Worm (Caenorhabditis elegans): ENCODE measurements around the gene rps-11.

The rps-11 gene

DNA sequence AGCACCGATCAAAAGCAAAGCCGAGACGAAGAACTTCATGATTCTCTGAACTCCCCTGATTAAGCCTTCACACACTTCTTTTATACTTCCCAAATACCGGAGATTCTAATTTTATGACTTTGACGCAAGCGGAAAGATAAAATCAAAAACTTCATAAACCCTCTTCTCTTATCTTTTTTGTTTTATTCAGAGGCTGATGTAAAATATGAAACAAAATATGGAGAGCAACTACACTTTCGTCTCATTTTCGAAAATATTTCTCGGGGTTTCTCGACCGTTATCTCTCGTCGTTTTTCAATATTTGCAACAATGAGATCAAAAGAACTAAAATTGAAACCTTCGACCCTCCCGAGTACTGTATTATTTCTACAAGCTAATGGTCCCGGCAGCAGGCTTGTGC, 20.6 kb downstream of the rps-11 start, which contains the start of gene lys-4:
Gene lys-4, minus strand, starts transcription at position 115 of the 400 bp plus-strand sequence.
- TF ChIP-seq snpc-4 (tag; optimal IDR thresholded peaks at IDR 0.05) (no peak), nhr-2 (tag; optimal IDR thresholded peaks at IDR 0.05) (no peak), ceh-39 (tag; optimal IDR thresholded peaks at IDR 0.05) (no peak), drap-1 (GFP tag; optimal IDR thresholded peaks at IDR 0.05) (no peak), cnd-1 (tag; optimal IDR thresholded peaks at IDR 0.05) (no peak), pha-4 (tag; optimal IDR thresholded peaks at IDR 0.05) (no peak)

DNA sequence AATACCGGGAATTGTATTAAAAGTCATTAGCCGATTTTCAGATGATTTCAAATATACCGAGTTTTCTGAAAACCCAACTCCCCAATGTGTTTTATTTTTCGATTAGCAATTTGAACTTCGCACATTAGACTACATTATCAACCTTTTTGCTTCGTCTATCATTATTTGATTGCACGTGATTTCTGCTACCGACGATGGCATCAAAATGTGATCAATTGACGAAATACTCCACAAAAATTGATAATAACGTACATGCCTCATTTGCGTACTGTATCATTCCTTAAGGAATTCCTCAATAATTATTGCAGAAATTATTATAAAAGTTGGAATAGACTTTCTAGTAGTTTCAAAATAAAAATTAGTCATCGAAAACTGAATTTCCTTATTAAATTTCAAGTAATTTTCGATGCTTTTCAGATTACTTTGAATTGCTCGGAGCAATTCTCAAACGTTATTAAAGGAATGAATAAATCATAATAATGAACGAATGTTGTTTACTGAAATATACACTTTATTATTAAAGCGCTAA, 21.4 kb downstream of the rps-11 start:
- TF ChIP-seq ztf-11 (tag; optimal IDR thresholded peaks at IDR 0.05) (no peak), ceh-39 (tag; optimal IDR thresholded peaks at IDR 0.05) (no peak), nhr-237 (tag; optimal IDR thresholded peaks at IDR 0.05) (no peak), zip-8 (tag; optimal IDR thresholded peaks at IDR 0.05) (no peak), elt-3 (tag; optimal IDR thresholded peaks at IDR 0.05) (no peak), unc-62 (GFP tag; optimal IDR thresholded peaks at IDR 0.05) (no peak), pha-4 (tag; optimal IDR thresholded peaks at IDR 0.05) (no peak), elt-1 (tag; optimal IDR thresholded peaks at IDR 0.05; ENCODE audit: borderline replicate concordance, insufficient read depth) (no peak), ces-1 (GFP tag; optimal IDR thresholded peaks at IDR 0.05) (no peak), drap-1 (GFP tag; optimal IDR thresholded peaks at IDR 0.05) (no peak), tbx-8 (GFP tag; optimal IDR thresholded peaks at IDR 0.05) (no peak), nhr-2 (tag; optimal IDR thresholded peaks at IDR 0.05) (no peak), ceh-83 (GFP tag; optimal IDR thresholded peaks at IDR 0.05) (no peak), snpc-4 (tag; optimal IDR thresholded peaks at IDR 0.05) (no peak), nhr-28 (tag; optimal IDR thresholded peaks at IDR 0.05) (no peak)

DNA sequence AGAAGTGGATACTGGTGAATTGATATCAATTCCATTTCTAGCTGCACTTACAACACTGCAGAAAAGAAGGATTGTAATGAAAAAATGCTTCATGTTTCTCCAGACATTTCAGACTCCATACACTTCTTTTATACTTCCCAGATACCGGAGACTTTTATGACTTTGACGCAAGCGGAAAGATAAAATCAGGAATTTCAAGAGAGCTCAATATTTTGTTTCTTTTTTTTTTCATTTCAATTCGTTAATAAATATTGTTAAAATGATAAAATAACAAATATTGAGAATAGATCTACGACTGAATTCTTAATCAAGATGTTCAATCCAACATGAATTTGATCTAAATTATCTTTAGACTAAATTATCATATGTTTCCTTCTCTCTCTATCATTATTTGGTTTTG, 23.0 kb downstream of the rps-11 start, which contains the start of gene lys-5:
Gene lys-5, minus strand, starts transcription at position 101 of the 400 bp plus-strand sequence.
- TF ChIP-seq unc-39 (tag; optimal IDR thresholded peaks at IDR 0.05) (no peak), cnd-1 (tag; optimal IDR thresholded peaks at IDR 0.05) (no peak), tbx-8 (GFP tag; optimal IDR thresholded peaks at IDR 0.05) (no peak), lin-32 (GFP tag; optimal IDR thresholded peaks at IDR 0.05) (no peak), mep-1 (tag; optimal IDR thresholded peaks at IDR 0.05) (no peak), mls-2 (tag; optimal IDR thresholded peaks at IDR 0.05) (no peak), flh-1 (GFP tag; optimal IDR thresholded peaks at IDR 0.05) (no peak)

DNA sequence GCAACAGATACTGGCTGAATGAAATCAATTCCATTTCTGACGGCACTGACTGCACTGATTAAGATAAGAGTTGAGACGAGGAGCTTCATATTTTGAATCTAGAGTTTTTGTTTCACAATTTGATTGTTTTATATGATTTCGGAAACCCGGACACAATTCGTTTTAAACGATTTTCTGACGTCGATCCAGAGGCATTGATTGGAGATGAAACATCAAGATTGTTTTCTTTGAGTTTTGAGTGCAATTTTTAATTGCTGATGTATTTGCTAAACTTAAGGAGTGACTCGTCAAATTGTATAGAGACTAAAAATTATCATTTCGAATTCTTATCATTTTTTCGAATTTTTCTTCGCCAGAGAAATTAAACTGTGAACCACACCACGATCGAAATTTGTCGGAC, 25.4 kb downstream of the rps-11 start, which contains the start of gene lys-6:
Gene lys-6, minus strand, starts transcription at position 101 of the 400 bp plus-strand sequence.
- no peak for TF ChIP-seq mab-5 (tag; optimal IDR thresholded peaks at IDR 0.05)
- no peak for TF ChIP-seq unc-39 (tag; optimal IDR thresholded peaks at IDR 0.05)
- TF ChIP-seq lin-32 (GFP tag; optimal IDR thresholded peaks at IDR 0.05) = no peak
- no peak for TF ChIP-seq ceh-43 (GFP tag; optimal IDR thresholded peaks at IDR 0.05)
- no peak for TF ChIP-seq blmp-1 (tag; optimal IDR thresholded peaks at IDR 0.05)
- no peak for TF ChIP-seq ceh-39 (tag; optimal IDR thresholded peaks at IDR 0.05)
- no peak for TF ChIP-seq sem-2 (GFP tag; optimal IDR thresholded peaks at IDR 0.05)
- no peak for TF ChIP-seq nhr-237 (tag; optimal IDR thresholded peaks at IDR 0.05)
- TF ChIP-seq nhr-28 (tag; optimal IDR thresholded peaks at IDR 0.05) = no peak
- no peak for TF ChIP-seq elt-3 (tag; optimal IDR thresholded peaks at IDR 0.05)
- TF ChIP-seq ceh-83 (GFP tag; optimal IDR thresholded peaks at IDR 0.05) = no peak

DNA sequence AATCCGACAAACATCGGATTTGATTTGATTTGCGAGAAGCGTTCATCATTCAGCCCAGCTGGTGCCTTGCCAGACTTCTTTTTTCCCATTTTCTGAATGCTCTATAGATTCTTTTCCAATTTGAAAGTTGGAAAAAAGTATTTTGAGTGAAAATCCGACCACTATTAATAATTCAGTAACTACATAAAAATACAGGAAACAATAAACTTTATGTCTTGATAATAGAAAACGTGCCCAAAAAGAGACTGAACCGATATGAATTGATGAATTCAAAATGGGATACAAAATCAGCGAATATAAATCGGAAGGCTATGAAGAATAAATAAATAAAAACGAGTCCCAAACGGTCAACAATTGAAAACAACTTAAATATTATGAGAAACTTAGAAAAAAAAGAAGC, 29.3 kb downstream of the rps-11 start, which contains the start of gene F58B3.4:
Gene F58B3.4, minus strand, starts transcription at position 101 of the 400 bp plus-strand sequence.
- TF ChIP-seq elt-3 (tag; optimal IDR thresholded peaks at IDR 0.05) (no peak), M03D4.4 (tag; optimal IDR thresholded peaks at IDR 0.05) (no peak), ceh-43 (GFP tag; optimal IDR thresholded peaks at IDR 0.05) (no peak), snpc-4 (tag; optimal IDR thresholded peaks at IDR 0.05) (no peak), nhr-2 (tag; optimal IDR thresholded peaks at IDR 0.05) (no peak), blmp-1 (tag; optimal IDR thresholded peaks at IDR 0.05) (no peak), ceh-83 (GFP tag; optimal IDR thresholded peaks at IDR 0.05) (no peak)

DNA sequence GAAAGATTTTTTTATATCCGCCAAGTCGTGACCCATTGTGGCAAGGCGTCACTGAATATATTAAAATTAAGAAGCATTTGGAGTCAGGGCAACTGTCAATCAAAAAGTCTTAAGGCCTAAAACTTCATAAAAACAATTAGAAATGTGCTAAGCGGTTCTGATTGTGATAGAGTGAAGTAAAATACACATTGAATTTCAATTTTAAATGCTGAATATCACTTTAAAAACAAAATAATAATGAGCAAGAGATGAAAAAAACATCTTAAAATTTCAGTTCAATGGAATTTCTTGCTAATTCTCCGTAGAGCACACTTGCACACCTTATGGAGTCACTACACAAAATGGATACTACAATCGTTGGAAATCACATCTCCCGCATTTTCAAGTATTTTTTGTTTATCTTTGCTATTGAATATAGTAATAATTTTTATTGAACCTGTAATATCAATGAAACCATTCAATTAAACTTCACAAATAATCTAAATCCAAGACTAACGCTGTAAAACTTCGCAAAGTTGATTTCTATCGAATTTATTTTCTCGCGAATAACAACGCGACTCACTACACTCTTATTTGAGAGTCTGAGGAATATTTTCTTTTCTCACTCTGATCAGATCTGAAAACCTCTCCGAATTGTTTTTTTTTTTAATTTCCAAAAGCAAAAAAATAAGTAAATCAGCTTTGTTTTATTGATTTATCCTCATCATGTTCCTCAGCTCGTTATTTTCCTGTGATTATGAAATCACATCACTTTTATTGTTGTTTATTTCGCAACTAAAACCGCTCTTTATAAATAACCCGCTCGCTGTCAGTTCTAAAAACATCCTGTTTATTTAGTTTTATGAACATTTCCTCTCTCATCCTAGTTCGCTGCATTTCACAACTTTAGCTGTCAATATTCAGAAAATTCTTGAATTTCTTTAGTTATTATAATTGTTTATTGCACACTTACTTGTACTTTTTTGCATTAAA, 33.3 kb downstream of the rps-11 start, which contains the start of gene mars-1:
Gene mars-1, minus strand, starts transcription at position 51 of the 972 bp plus-strand sequence.
- TF ChIP-seq blmp-1 (tag; optimal IDR thresholded peaks at IDR 0.05) (no peak), ces-1 (GFP tag; optimal IDR thresholded peaks at IDR 0.05) (peak; percentile 65), zip-8 (tag; optimal IDR thresholded peaks at IDR 0.05) (no peak), lin-32 (GFP tag; optimal IDR thresholded peaks at IDR 0.05) (no peak), nhr-2 (tag; optimal IDR thresholded peaks at IDR 0.05) (no peak), sptf-1 (tag; optimal IDR thresholded peaks at IDR 0.05) (peak; percentile 50), unc-120 (tag; optimal IDR thresholded peaks at IDR 0.05; ENCODE audit: poor library complexity, severe bottlenecking) (peak; percentile 3), ztf-11 (tag; optimal IDR thresholded peaks at IDR 0.05) (no peak), mep-1 (tag; optimal IDR thresholded peaks at IDR 0.05) (peak; percentile 17), lin-13 (tag; optimal IDR thresholded peaks at IDR 0.05) (no peak), drap-1 (GFP tag; optimal IDR thresholded peaks at IDR 0.05) (no peak), sem-2 (GFP tag; optimal IDR thresholded peaks at IDR 0.05) (no peak), nhr-12 (tag; optimal IDR thresholded peaks at IDR 0.05) (no peak), nhr-28 (tag; optimal IDR thresholded peaks at IDR 0.05) (no peak), ceh-39 (tag; optimal IDR thresholded peaks at IDR 0.05) (peak; percentile 66), mls-2 (tag; optimal IDR thresholded peaks at IDR 0.05) (no peak), bed-3 (GFP tag; optimal IDR thresholded peaks at IDR 0.05) (no peak), unc-62 (GFP tag; optimal IDR thresholded peaks at IDR 0.05) (no peak), pha-4 (tag; optimal IDR thresholded peaks at IDR 0.05) (peak; percentile 20), elt-3 (tag; optimal IDR thresholded peaks at IDR 0.05) (no peak), ceh-43 (GFP tag; optimal IDR thresholded peaks at IDR 0.05) (no peak), lsy-2 (tag; optimal IDR thresholded peaks at IDR 0.05) (peak; percentile 60), cnd-1 (tag; optimal IDR thresholded peaks at IDR 0.05) (no peak), nhr-237 (tag; optimal IDR thresholded peaks at IDR 0.05) (peak; percentile 88)
